Fruit fly (Drosophila melanogaster) whole organism, pupa: ENCODE measurements around the gene Sec13.

Source experiments
- CG34367 ChIP-seq: fragments of 200-800 bp; sonication (Bioruptor generic); optimal IDR thresholded peaks from 2 replicates; lab custom pipeline; 2018; ENCODE audit warnings: missing biosample characterization, mild to moderate bottlenecking, missing genetic modification characterization
- EcR ChIP-seq: fragments of 200-800 bp; sonication (Bioruptor generic); optimal IDR thresholded peaks from 3 replicates; lab custom pipeline; 2019; ENCODE audit warnings: missing biosample characterization, missing genetic modification characterization, mild to moderate bottlenecking, moderate library complexity, missing genetic modification reagents

DNA sequence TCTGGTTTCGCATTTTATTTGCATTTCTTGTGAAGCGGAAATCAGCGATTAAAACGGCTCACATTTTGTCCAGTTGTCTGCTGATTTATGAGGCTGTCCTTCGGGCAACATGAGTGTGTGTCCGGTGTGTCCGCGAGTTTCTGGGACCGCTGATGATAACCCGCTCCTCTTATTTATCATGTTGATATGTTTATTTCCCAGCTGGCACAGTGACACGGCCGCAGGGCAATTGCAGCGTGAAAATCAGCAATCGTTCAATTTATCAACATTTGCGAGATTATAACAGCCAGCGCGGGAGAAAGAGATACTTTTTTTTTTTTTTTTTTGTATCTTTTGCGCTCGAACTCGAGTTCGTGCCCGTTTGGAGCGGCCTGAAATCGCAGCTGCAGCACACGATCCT is 4.3 kb downstream of the Sec13 start:
- TF ChIP-seq EcR (GFP tag; lab: Kevin White, UChicago) (peak; percentile 23), CG34367 (tag; lab: Kevin White, UChicago) (no peak)
